Worm (Caenorhabditis elegans): ENCODE results near the gene hsd-3.

Gene hsd-3

DNA sequence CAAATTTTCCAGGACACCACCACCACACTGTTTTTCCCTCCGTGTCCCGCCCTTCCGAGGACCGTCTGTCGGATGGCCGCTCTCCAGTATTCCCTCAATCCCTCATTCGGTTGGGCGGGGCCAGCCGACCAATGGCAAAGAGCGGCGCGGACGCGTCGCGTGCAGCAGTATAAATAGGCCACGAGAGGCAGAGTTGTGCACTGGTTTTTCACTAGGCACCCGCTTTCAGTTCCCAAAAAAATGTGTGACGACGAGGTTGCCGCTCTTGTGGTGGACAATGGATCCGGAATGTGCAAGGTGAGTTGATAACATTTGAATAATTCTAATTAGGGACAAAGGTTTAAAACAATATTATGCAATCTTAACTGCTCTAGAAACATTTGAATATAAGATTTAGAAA lies 48.7 kb upstream of the hsd-3 start, which contains the start of gene act-4 (continued):
- TF ChIP-seq ceh-82 (tag; optimal IDR thresholded peaks at IDR 0.05) (peak in 2 of 3 experiments; percentile 29 to 76), nhr-12 (tag; optimal IDR thresholded peaks at IDR 0.05) (no peak), C04F5.9 (tag; optimal IDR thresholded peaks at IDR 0.05) (peak; percentile 6), hlh-17 (GFP tag; optimal IDR thresholded peaks at IDR 0.05; ENCODE audit: borderline replicate concordance) (no peak), fkh-8 (tag; optimal IDR thresholded peaks at IDR 0.05) (peak; percentile 78), lin-15B (tag; optimal IDR thresholded peaks at IDR 0.05) (no peak), F16B12.6 (tag; optimal IDR thresholded peaks at IDR 0.05) (no peak), snu-23 (GFP tag; optimal IDR thresholded peaks at IDR 0.05) (peak; percentile 79), unc-130 (tag; optimal IDR thresholded peaks at IDR 0.05) (no peak), nhr-90 (tag; optimal IDR thresholded peaks at IDR 0.05; ENCODE audit: poor library complexity) (peak; percentile 52), isw-1 (GFP tag; IDR thresholded peaks at IDR 0.05) (peak; percentile 44), aly-2 (tag; optimal IDR thresholded peaks at IDR 0.05) (no peak), elt-2 (tag; optimal IDR thresholded peaks at IDR 0.05) (no peak), lin-13 (GFP tag; optimal IDR thresholded peaks at IDR 0.05) (no peak), skn-1 (tag; optimal IDR thresholded peaks at IDR 0.05) (peak; percentile 27), dsc-1 (tag; optimal IDR thresholded peaks at IDR 0.05) (peak; percentile 87), sox-4 (tag; optimal IDR thresholded peaks at IDR 0.05) (no peak), C34B4.2 (tag; optimal IDR thresholded peaks at IDR 0.05) (no peak), alr-1 (tag; optimal IDR thresholded peaks at IDR 0.05; ENCODE audit: borderline replicate concordance) (no peak), nhr-71 (tag; optimal IDR thresholded peaks at IDR 0.05) (peak; percentile 82), lir-3 (tag; optimal IDR thresholded peaks at IDR 0.05; ENCODE audit: poor library complexity) (peak; percentile 19), fos-1 (tag; optimal IDR thresholded peaks at IDR 0.05) (peak; percentile 18), zag-1 (tag; optimal IDR thresholded peaks at IDR 0.05) (no peak), unc-62 (GFP tag; optimal IDR thresholded peaks at IDR 0.05) (no peak), ama-1 (optimal IDR thresholded peaks at IDR 0.05) (peak; percentile 89), dpl-1 (GFP tag; optimal IDR thresholded peaks at IDR 0.05) (peak in 2 of 3 experiments; percentile 17 to 20), Y116A8C.19 (tag; optimal IDR thresholded peaks at IDR 0.05; ENCODE audit: borderline replicate concordance) (no peak), nhr-76 (tag; optimal IDR thresholded peaks at IDR 0.05) (no peak), nhr-19 (GFP tag; conservative IDR thresholded peaks at IDR 0.05) (peak; percentile 64), lsy-2 (tag; optimal IDR thresholded peaks at IDR 0.05) (peak; percentile 53 to 76), hpl-2 (GFP tag; optimal IDR thresholded peaks at IDR 0.05) (no peak), snpc-4 (tag; optimal IDR thresholded peaks at IDR 0.05) (peak; percentile 11), lin-35 (GFP tag; optimal IDR thresholded peaks at IDR 0.05) (peak in 1 of 2 experiments; percentile 45), ets-5 (GFP tag; IDR thresholded peaks at IDR 0.05) (no peak), ces-1 (GFP tag; optimal IDR thresholded peaks at IDR 0.05) (no peak), efl-1 (optimal IDR thresholded peaks at IDR 0.05) (peak; percentile 6 to 25), efl-1 (GFP tag; optimal IDR thresholded peaks at IDR 0.05 in 1 of 2) (peak in 1 of 2 experiments; percentile 31), nhr-84 (tag; optimal IDR thresholded peaks at IDR 0.05) (no peak), jun-1 (tag; optimal IDR thresholded peaks at IDR 0.05) (peak; percentile 43), fkh-4 (tag; optimal IDR thresholded peaks at IDR 0.05; ENCODE audit: borderline replicate concordance) (no peak), blmp-1 (tag; optimal IDR thresholded peaks at IDR 0.05) (no peak), xbp-1 (tag; optimal IDR thresholded peaks at IDR 0.05) (peak; percentile 83)

DNA sequence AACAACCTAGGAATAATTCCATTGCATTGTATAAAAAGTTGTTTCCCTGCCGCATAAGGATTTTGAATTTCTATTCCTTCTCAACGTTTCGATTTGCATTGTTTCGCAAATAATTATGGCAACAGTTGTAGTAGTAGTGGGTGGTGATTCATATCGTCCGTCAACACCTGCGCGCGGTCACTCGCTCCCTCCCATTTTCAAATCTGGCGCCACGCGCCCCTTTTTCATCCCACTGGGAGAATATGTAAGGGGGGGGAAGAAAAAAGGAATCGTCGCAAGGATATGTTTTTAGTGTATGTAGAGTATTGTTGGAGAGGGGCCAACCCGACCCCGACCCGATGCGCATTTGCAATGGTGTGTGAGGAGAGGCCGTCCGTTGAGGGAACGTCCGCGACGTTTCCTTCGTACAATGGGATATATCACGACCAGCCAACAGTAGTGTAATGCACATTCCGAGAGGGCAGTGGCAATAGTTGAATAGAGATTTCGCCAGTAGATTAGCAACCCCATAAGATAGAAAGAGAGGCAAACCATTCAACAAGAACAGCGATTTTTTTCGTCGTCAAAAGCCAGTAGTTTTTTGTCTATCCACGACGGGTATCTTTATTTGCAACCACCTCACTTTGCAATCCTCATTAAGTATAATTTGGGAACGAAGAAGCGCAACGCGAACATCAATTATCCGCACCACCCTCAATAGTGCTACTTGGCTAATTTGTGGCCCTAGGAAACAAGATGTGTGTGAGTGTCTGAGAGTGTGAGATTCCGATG lies 48.0 kb upstream of the hsd-3 start:
- TF ChIP-seq nhr-76 (tag; optimal IDR thresholded peaks at IDR 0.05) (no peak), xbp-1 (tag; optimal IDR thresholded peaks at IDR 0.05) (no peak), lin-39 (tag; optimal IDR thresholded peaks at IDR 0.05) (no peak), unc-62 (GFP tag; optimal IDR thresholded peaks at IDR 0.05) (no peak), nhr-84 (tag; optimal IDR thresholded peaks at IDR 0.05) (no peak), nhr-11 (tag; optimal IDR thresholded peaks at IDR 0.05) (no peak), alr-1 (tag; optimal IDR thresholded peaks at IDR 0.05; ENCODE audit: borderline replicate concordance) (no peak), grh-1 (GFP tag; IDR thresholded peaks at IDR 0.05) (no peak), mab-9 (GFP tag; IDR thresholded peaks at IDR 0.05) (no peak), C04F5.9 (tag; optimal IDR thresholded peaks at IDR 0.05) (no peak), nhr-28 (tag; optimal IDR thresholded peaks at IDR 0.05) (no peak), pag-3 (tag; optimal IDR thresholded peaks at IDR 0.05; ENCODE audit: borderline replicate concordance, insufficient read depth) (no peak), aly-2 (tag; optimal IDR thresholded peaks at IDR 0.05) (no peak), fkh-4 (tag; optimal IDR thresholded peaks at IDR 0.05; ENCODE audit: borderline replicate concordance) (no peak), elt-3 (tag; optimal IDR thresholded peaks at IDR 0.05) (no peak), ztf-11 (tag; optimal IDR thresholded peaks at IDR 0.05) (no peak), ztf-4 (tag; optimal IDR thresholded peaks at IDR 0.05) (no peak), unc-30 (tag; optimal IDR thresholded peaks at IDR 0.05) (no peak)

Data from whole organism, L1 larva.